Worm (Caenorhabditis elegans): ENCODE data around the gene F10G2.10.
"Not testable (repeated sequence)": the region's sequence is repeated elsewhere in the genome, so short reads cannot be mapped to it uniquely, and the experiment has no call there.

- TF ChIP-seq ref-1 (GFP tag; conservative IDR thresholded peaks at IDR 0.05); klf-2 (GFP tag; conservative IDR thresholded peaks at IDR 0.05); ztf-29 (GFP tag; IDR thresholded peaks at IDR 0.05); T22C8.4 (GFP tag; IDR thresholded peaks at IDR 0.05); flt-1 (GFP tag; IDR thresholded peaks at IDR 0.05); ztf-23 (GFP tag; IDR thresholded peaks at IDR 0.05); med-1 (GFP tag; optimal IDR thresholded peaks at IDR 0.05; ENCODE audit: insufficient read depth): not testable (repeated sequence)
These were observed 17.5 kb upstream of the F10G2.10 start, which contains the start of gene F07G11.2 for ce11 chrV:7304506-7304905.

All from whole organism, midembryonic.